Worm (Caenorhabditis elegans): ENCODE measurements around the gene Y66H1A.5.

The Y66H1A.5 gene

DNA sequence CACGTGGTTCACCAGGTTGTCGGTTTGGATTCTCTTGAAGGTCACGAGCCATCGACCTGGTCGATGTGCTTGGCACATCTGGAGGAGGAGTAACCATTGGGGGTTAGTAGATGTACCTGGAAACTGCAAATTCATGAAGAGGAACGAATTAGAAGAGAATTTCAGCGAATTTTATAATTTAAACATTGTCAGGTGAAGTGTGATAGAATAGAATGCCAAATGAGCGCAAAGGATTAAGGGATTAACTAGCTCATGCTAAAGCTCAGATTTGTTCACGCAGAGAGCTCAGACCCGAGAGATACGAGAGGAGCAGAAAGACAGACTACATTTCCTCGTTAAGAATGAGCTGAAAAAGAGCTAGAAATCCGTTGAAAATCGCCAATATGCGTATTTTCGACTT, 3.9 kb downstream of the Y66H1A.5 start, which contains the start of gene daf-18:
Gene daf-18, minus strand, starts transcription at position 126 of the 400 bp plus-strand sequence.
- no peak for TF ChIP-seq scrt-1 (GFP tag; IDR thresholded peaks at IDR 0.05)
- no peak for TF ChIP-seq F13C5.2 (tag; optimal IDR thresholded peaks at IDR 0.05)
- TF ChIP-seq tbx-37 (GFP tag; conservative IDR thresholded peaks at IDR 0.05): no peak
- no peak for TF ChIP-seq flt-1 (GFP tag; IDR thresholded peaks at IDR 0.05)
- TF ChIP-seq ceh-36 (tag; optimal IDR thresholded peaks at IDR 0.05): peak; percentile 74

ce11 chrIV:422112-422511, 6.8 kb downstream of the Y66H1A.5 start:
- TF ChIP-seq tbx-11 (GFP tag; IDR thresholded peaks at IDR 0.05): no peak
- no peak for TF ChIP-seq ceh-36 (tag; optimal IDR thresholded peaks at IDR 0.05)
- TF ChIP-seq hmg-4 (GFP tag; optimal IDR thresholded peaks at IDR 0.05): no peak
- no peak for TF ChIP-seq ceh-13 (GFP tag; optimal IDR thresholded peaks at IDR 0.05)
- TF ChIP-seq ets-7 (tag; optimal IDR thresholded peaks at IDR 0.05): no peak
- TF ChIP-seq pes-1 (GFP tag; IDR thresholded peaks at IDR 0.05): no peak
- no peak for TF ChIP-seq F13C5.2 (tag; optimal IDR thresholded peaks at IDR 0.05)

DNA sequence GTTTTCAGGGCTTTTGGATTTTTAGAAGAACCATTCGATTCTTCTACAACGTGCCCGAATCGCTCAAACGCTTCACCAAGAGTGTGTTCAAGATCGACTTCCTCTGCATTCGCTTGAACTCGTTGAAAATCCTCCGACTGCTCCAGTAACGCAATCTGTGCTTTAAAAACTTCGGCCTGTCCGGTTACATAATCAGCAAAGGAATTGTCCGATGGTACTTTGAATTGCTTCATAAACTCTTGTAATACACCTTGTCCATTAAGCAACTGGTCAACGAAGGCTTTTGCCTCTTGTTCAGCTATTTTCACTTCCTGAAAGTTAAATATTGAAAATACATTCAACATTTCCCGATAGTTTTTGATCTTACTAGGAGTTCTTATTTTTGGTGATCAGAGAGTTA, 8.2 kb downstream of the Y66H1A.5 start:
- TF ChIP-seq ets-7 (tag; optimal IDR thresholded peaks at IDR 0.05) (no peak), ceh-36 (tag; optimal IDR thresholded peaks at IDR 0.05) (no peak), flt-1 (GFP tag; IDR thresholded peaks at IDR 0.05) (no peak), hmbx-1 (tag; optimal IDR thresholded peaks at IDR 0.05) (no peak), sea-1 (GFP tag; conservative IDR thresholded peaks at IDR 0.05) (no peak), scrt-1 (GFP tag; IDR thresholded peaks at IDR 0.05) (no peak), hmg-4 (GFP tag; optimal IDR thresholded peaks at IDR 0.05) (no peak), tra-4 (tag; optimal IDR thresholded peaks at IDR 0.05) (no peak), F13C5.2 (tag; optimal IDR thresholded peaks at IDR 0.05) (no peak), hnd-1 (tag; optimal IDR thresholded peaks at IDR 0.05) (no peak), ama-1 (optimal IDR thresholded peaks at IDR 0.05) (no peak)

ce11 chrIV:419674-420073, 9.3 kb downstream of the Y66H1A.5 start, which contains the start of gene eri-1:
eri-1 (minus strand) TSS chrIV:419958.
- TF ChIP-seq flt-1 (GFP tag; IDR thresholded peaks at IDR 0.05) (no peak), pes-1 (GFP tag; IDR thresholded peaks at IDR 0.05) (no peak), hnd-1 (tag; optimal IDR thresholded peaks at IDR 0.05) (no peak), aly-1 (tag; optimal IDR thresholded peaks at IDR 0.05) (no peak), sea-1 (GFP tag; conservative IDR thresholded peaks at IDR 0.05) (no peak), tbx-37 (GFP tag; conservative IDR thresholded peaks at IDR 0.05) (no peak), scrt-1 (GFP tag; IDR thresholded peaks at IDR 0.05) (no peak), F13C5.2 (tag; optimal IDR thresholded peaks at IDR 0.05) (no peak), hmbx-1 (tag; optimal IDR thresholded peaks at IDR 0.05) (no peak), ceh-13 (GFP tag; optimal IDR thresholded peaks at IDR 0.05) (no peak), B0310.2 (tag; optimal IDR thresholded peaks at IDR 0.05) (no peak), ama-1 (optimal IDR thresholded peaks at IDR 0.05) (no peak), tra-4 (tag; optimal IDR thresholded peaks at IDR 0.05) (no peak), tbx-11 (GFP tag; IDR thresholded peaks at IDR 0.05) (no peak), ceh-36 (tag; optimal IDR thresholded peaks at IDR 0.05) (no peak), hmg-4 (GFP tag; optimal IDR thresholded peaks at IDR 0.05) (no peak), ets-7 (tag; optimal IDR thresholded peaks at IDR 0.05) (no peak)

ce11 chrIV:410420-410891, 18.5 kb downstream of the Y66H1A.5 start, which contains the start of gene T07A9.12:
T07A9.12 (plus strand) TSS chrIV:410867.
- TF ChIP-seq F13C5.2 (tag; optimal IDR thresholded peaks at IDR 0.05) (no peak), ets-7 (tag; optimal IDR thresholded peaks at IDR 0.05) (peak; percentile 12), tra-4 (tag; optimal IDR thresholded peaks at IDR 0.05) (no peak), ceh-13 (GFP tag; optimal IDR thresholded peaks at IDR 0.05) (no peak), hmbx-1 (tag; optimal IDR thresholded peaks at IDR 0.05) (no peak), ama-1 (optimal IDR thresholded peaks at IDR 0.05) (no peak)

- TF ChIP-seq sea-1 (GFP tag; conservative IDR thresholded peaks at IDR 0.05) (no peak), ceh-36 (tag; optimal IDR thresholded peaks at IDR 0.05) (peak; percentile 66)
Observed at ce11 chrIV:409935-410334, 19.0 kb downstream of the Y66H1A.5 start, which contains the start of gene kgb-1. kgb-1 (minus strand) TSS chrIV:410035.

DNA sequence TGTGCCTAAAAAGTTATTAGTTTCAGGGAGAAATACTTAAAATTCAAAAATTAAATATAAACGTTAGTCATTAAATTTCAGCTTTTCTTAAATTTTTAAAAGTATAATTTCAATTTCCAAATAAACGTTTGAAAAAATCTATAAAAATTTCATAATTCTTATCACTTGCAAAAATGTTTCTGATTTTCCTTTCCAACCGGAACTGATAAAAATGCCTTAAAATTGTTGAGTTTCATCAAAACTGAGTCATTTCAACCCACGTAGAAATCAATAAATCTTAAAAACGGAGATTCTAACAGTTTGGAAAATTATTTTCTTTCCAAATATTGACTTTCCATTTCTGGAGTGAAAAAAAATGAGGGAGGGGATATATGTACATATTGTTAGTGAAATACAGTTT, 20.0 kb downstream of the Y66H1A.5 start:
- no peak for TF ChIP-seq tra-4 (tag; optimal IDR thresholded peaks at IDR 0.05)
- TF ChIP-seq F13C5.2 (tag; optimal IDR thresholded peaks at IDR 0.05): no peak
- no peak for TF ChIP-seq hmbx-1 (tag; optimal IDR thresholded peaks at IDR 0.05)
- no peak for TF ChIP-seq sea-1 (GFP tag; conservative IDR thresholded peaks at IDR 0.05)
- no peak for TF ChIP-seq ceh-36 (tag; optimal IDR thresholded peaks at IDR 0.05)
- TF ChIP-seq tbx-11 (GFP tag; IDR thresholded peaks at IDR 0.05): no peak
- TF ChIP-seq ets-7 (tag; optimal IDR thresholded peaks at IDR 0.05): no peak
- TF ChIP-seq tbx-37 (GFP tag; conservative IDR thresholded peaks at IDR 0.05): no peak
- no peak for TF ChIP-seq scrt-1 (GFP tag; IDR thresholded peaks at IDR 0.05)
- TF ChIP-seq hnd-1 (tag; optimal IDR thresholded peaks at IDR 0.05): no peak
- TF ChIP-seq aly-1 (tag; optimal IDR thresholded peaks at IDR 0.05): no peak
- TF ChIP-seq ceh-13 (GFP tag; optimal IDR thresholded peaks at IDR 0.05): no peak

DNA sequence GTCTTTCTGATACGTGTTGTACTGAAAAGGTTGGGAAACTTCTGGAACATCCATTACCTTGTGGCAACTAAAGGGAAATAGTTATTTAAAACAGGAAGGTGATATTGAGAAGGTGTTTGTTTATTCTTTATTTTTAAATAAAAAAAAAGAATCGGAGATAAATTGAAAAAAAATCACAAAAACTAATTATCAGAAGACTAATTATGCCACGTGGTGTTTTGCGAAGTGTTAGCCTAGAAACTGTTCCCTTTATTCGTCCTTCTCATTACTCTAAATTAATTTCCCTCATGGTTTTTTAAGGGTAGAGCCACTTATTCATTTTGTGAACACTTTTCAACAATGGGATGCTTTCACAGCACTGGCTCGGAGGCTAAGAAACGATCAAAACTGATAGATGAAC, 27.5 kb downstream of the Y66H1A.5 start, which contains the start of gene gpa-4:
Gene gpa-4, plus strand, starts transcription at position 301 of the 400 bp plus-strand sequence.
- TF ChIP-seq tbx-37 (GFP tag; conservative IDR thresholded peaks at IDR 0.05) (no peak), B0310.2 (tag; optimal IDR thresholded peaks at IDR 0.05) (no peak), ceh-36 (tag; optimal IDR thresholded peaks at IDR 0.05) (no peak), hmbx-1 (tag; optimal IDR thresholded peaks at IDR 0.05) (no peak), ama-1 (optimal IDR thresholded peaks at IDR 0.05) (no peak), ets-7 (tag; optimal IDR thresholded peaks at IDR 0.05) (no peak), hmg-4 (GFP tag; optimal IDR thresholded peaks at IDR 0.05) (no peak), pes-1 (GFP tag; IDR thresholded peaks at IDR 0.05) (no peak), aly-1 (tag; optimal IDR thresholded peaks at IDR 0.05) (no peak), tbx-11 (GFP tag; IDR thresholded peaks at IDR 0.05) (no peak), tra-4 (tag; optimal IDR thresholded peaks at IDR 0.05) (no peak), hnd-1 (tag; optimal IDR thresholded peaks at IDR 0.05) (no peak), F13C5.2 (tag; optimal IDR thresholded peaks at IDR 0.05) (no peak), ceh-13 (GFP tag; optimal IDR thresholded peaks at IDR 0.05) (no peak), sea-1 (GFP tag; conservative IDR thresholded peaks at IDR 0.05) (no peak), flt-1 (GFP tag; IDR thresholded peaks at IDR 0.05) (no peak)
